Worm (Caenorhabditis elegans): ENCODE results near the gene sru-3.

DNA sequence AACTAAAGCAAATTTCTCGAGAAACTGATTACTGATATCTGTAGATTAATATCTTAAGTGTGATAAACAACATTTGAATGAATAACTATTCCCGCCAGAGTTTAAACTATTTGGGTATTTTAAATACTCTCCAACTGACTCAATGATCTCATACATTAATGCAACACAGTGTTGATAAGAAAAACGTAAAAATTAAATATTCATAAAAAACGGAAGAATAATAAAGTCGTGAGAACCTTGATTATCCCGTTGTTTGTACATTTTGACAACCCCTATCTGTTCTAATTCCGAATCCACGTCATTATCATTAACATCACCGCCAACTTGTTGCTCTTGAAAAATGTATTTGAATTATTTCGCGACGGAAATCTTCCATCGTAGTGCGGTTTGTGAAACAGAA lies 33.2 kb downstream of the sru-3 start, which contains the start of gene elo-7:
- TF ChIP-seq flt-1 (GFP tag; IDR thresholded peaks at IDR 0.05) (no peak), klf-2 (GFP tag; conservative IDR thresholded peaks at IDR 0.05) (no peak), T22C8.4 (GFP tag; IDR thresholded peaks at IDR 0.05) (no peak), tab-1 (GFP tag; IDR thresholded peaks at IDR 0.05) (no peak), med-1 (GFP tag; optimal IDR thresholded peaks at IDR 0.05; ENCODE audit: insufficient read depth) (no peak)

Measured in whole organism, midembryonic.